Fruit fly (Drosophila melanogaster): ENCODE results near the gene Cyp6d5.

Cyp6d5 gene

DNA sequence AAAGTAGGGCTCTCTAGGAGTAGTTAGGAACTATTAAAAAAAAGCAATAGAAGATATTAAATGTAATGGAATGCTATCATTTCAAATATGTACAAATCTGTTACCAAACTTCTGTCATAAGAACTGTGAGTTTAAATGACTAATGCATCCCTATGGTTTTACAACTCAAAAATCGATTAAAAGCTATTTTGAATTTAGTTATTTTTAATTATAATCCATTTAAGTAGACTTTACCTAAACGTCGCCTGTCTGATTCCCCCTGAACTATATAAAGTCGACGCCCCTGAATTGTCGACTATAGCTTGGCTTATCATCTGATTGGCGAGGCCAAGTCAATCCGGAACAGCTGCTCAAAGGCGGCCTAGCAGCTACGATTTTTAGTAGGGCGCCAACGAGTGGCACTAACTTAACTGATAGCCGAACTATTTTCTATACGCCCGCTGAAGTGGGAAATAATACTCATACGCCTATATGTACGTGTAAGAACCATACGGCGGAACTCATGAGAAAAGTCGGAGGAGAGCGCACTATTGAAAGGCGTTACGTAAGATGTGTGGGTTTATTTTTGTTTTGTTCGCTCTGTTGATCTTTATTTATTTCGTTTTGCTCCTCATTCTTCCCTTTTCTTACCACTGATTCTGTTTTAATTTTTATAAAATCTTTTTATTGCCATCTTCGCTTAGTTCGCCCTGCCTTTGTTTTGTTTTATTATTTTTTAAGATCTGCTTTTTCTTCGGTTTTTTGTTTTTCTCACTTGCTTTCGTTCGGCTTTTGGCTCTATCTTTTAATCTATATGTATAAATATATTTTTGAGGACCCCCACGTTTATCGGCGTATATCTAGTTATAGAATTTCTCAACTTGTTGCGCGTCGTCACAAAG, 33.2 kb downstream of the Cyp6d5 start (continued):
- TF ChIP-seq Ptx1 (GFP tag; IDR thresholded peaks at IDR 0.05) (peak; percentile 54), HHEX (GFP tag; optimal IDR thresholded peaks at IDR 0.05) (peak; percentile 36), CG32772 (GFP tag; IDR thresholded peaks at IDR 0.05) (no peak), Opbp (GFP tag; IDR thresholded peaks at IDR 0.05; ENCODE audit: partially characterized antibody) (no peak), nmo (GFP tag; optimal IDR thresholded peaks at IDR 0.05) (peak; percentile 15), schlank (tag; optimal IDR thresholded peaks at IDR 0.05) (no peak), dysf (GFP tag; IDR thresholded peaks at IDR 0.05) (peak; percentile 59; the same call in 2 of the 3 replicates), CG14965 (GFP tag; optimal IDR thresholded peaks at IDR 0.05; ENCODE audit: borderline replicate concordance) (no peak), Sry-δ (GFP tag; optimal IDR thresholded peaks at IDR 0.05) (no peak), sqz (GFP tag; optimal IDR thresholded peaks at IDR 0.05) (no peak), CG2678 (tag; optimal IDR thresholded peaks at IDR 0.05) (peak; percentile 73), CG8478 (optimal IDR thresholded peaks at IDR 0.05) (no peak), CG11695 (GFP tag; IDR thresholded peaks at IDR 0.05) (0 out of 3 replicates have a peak, but pooled peaks have one; percentile 31), psq (GFP tag; optimal IDR thresholded peaks at IDR 0.05) (peak; percentile 2), phol (tag; optimal IDR thresholded peaks at IDR 0.05) (peak; percentile 40), CG6689 (GFP tag; IDR thresholded peaks at IDR 0.05) (peak; percentile 43), stc (GFP tag; IDR thresholded peaks at IDR 0.05) (no peak), CG3281 (GFP tag; optimal IDR thresholded peaks at IDR 0.05) (peak; percentile 68), Med (GFP tag) (peak; percentile 89), CG31224 (GFP tag; IDR thresholded peaks at IDR 0.05) (no peak), Xrp1 (GFP tag; IDR thresholded peaks at IDR 0.05) (no peak; the same call in 1 of the 2 replicates), lab (GFP tag; optimal IDR thresholded peaks at IDR 0.05) (peak; percentile 57), exex (tag; optimal IDR thresholded peaks at IDR 0.05) (peak; percentile 27), CG13624 (GFP tag; optimal IDR thresholded peaks at IDR 0.05) (peak; percentile 41), inv (GFP tag; IDR thresholded peaks at IDR 0.05; ENCODE audit: partially characterized antibody) (no peak), Hmr (GFP tag; optimal IDR thresholded peaks at IDR 0.05) (peak; percentile 28), dimm (GFP tag; IDR thresholded peaks at IDR 0.05) (no peak), CG10431 (GFP tag; optimal IDR thresholded peaks at IDR 0.05) (no peak), CG7372 (GFP tag; IDR thresholded peaks at IDR 0.05) (no peak), h (optimal IDR thresholded peaks at IDR 0.05) (no peak), CG6765 (GFP tag; optimal IDR thresholded peaks at IDR 0.05) (peak; percentile 7), en (GFP tag; optimal IDR thresholded peaks at IDR 0.05) (no peak), CG5180 (GFP tag; optimal IDR thresholded peaks at IDR 0.05) (peak; percentile 3), CG17802 (tag; optimal IDR thresholded peaks at IDR 0.05) (no peak), mirr (GFP tag; optimal IDR thresholded peaks at IDR 0.05) (peak; percentile 47), CG7839 (tag; optimal IDR thresholded peaks at IDR 0.05) (peak; percentile 43), jing (GFP tag; optimal IDR thresholded peaks at IDR 0.05) (no peak), CG13287 (GFP tag; IDR thresholded peaks at IDR 0.05; ENCODE audit: partially characterized antibody) (no peak), D (optimal IDR thresholded peaks at IDR 0.05) (no peak), D (GFP tag; optimal IDR thresholded peaks at IDR 0.05) (no peak), CG5245 (GFP tag; optimal IDR thresholded peaks at IDR 0.05) (no peak), CG6683 (GFP tag; optimal IDR thresholded peaks at IDR 0.05) (no peak), Antp (GFP tag; optimal IDR thresholded peaks at IDR 0.05) (no peak), ttk (GFP tag; IDR thresholded peaks at IDR 0.05) (no peak), CG8924 (tag; optimal IDR thresholded peaks at IDR 0.05) (no peak), tio (GFP tag; optimal IDR thresholded peaks at IDR 0.05) (peak; percentile 21), ato (GFP tag; IDR thresholded peaks at IDR 0.05; ENCODE audit: partially characterized antibody) (no peak), zfh2 (GFP tag; optimal IDR thresholded peaks at IDR 0.05) (no peak), Adf1 (GFP tag; IDR thresholded peaks at IDR 0.05) (no peak), kay (GFP tag; optimal IDR thresholded peaks at IDR 0.05) (no peak)

Data from whole organism, embryonic.